Fruit fly (Drosophila melanogaster): ENCODE measurements around the gene CG9522.

Gene CG9522

dm6 chrX:14853153-14853672 lies 4.6 kb upstream of the CG9522 start, which contains the start of gene CG9521:
Gene CG9521 (minus strand): TSS chrX:14853269.
- TF ChIP-seq noc (tag; optimal IDR thresholded peaks at IDR 0.05), result no peak

dm6 chrX:14850069-14850468 lies 1.5 kb upstream of the CG9522 start:
- no peak for TF ChIP-seq noc (tag; optimal IDR thresholded peaks at IDR 0.05)

- TF ChIP-seq noc (tag; optimal IDR thresholded peaks at IDR 0.05), result no peak
These were observed 2.4 kb downstream of the CG9522 start for dm6 chrX:14846116-14846614.

dm6 chrX:14844657-14845056 lies 4.0 kb downstream of the CG9522 start, which contains the start of gene CG12539:
Gene CG12539 (minus strand): TSS chrX:14844757.
- TF ChIP-seq noc (tag; optimal IDR thresholded peaks at IDR 0.05), result no peak

DNA sequence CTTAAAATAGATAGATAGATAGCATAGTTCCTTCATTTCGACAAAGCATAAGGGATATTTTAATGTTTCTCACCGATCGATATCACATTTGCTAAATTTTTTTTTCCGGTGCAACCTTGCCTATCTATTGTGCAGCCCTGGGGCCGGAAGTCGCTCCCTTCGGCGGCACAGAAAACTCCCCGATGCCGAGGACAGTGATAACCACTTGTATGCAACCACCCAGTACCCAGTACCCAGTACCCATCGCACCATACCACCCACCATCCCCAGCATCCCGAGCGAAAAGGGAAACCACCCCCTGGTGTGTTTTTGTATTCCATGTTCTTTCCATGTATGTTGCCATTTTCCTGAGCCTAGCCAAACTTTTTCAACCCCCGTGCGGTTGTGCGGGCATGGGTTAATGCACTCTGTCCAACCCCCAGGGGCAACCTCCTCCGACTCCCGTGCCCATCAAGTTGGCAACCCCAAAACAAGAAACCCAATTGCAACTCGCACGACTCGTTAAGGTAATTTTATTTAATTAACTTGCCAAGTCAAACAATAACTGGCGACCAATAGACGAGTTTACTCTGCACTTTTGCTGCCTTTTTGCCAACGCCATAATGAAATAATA lies 6.6 kb downstream of the CG9522 start:
- TF ChIP-seq noc (tag; optimal IDR thresholded peaks at IDR 0.05), result no peak

DNA sequence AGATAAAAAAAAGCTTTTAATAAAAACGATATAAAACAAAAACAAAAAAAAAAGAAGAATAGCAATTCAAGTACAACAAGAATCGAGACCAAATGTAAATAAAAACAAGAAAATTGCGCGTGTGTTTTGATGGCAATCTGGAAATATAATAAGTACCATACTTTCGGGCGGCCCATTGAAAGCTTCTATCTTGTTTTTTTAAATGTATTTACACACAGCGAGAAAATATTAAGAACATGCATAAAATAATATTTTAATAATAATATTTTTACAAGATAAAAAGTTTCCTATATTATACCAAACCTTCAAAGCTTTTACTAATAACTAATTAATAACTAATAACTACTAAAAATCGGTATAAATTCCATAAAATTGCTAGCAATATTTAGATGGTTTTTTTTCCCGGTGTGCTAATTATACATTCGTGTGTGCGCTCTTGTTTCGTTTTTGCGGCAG lies 8.2 kb downstream of the CG9522 start:
- TF ChIP-seq noc (tag; optimal IDR thresholded peaks at IDR 0.05), result no peak

DNA sequence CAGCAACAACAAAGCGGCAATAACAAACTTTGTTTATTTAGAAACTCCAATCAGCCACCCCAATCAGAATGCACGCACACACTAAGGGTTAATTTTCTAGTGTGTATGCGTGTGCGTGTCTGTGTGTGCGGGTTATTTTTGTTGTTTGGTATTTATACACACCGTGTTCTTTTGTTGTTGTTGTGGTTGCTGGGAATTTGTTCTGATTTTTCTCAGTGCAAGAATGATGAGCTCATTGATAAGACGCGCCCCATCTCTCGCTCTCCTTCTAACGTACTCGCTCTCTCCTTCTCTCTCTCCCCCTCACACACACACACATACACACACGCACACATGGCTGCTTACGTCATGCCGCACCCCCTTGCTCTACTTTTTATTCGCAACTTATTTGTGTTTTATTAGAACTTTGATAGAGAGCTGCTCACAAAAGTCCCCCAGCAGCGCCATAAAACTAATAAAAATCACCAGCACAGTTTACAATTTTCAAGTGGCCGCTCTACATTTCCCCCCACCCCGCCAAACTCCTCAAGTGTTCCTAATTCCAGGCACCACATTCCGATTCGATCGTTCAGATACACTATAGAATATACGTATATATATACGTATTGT lies 8.8 kb downstream of the CG9522 start:
- TF ChIP-seq noc (tag; optimal IDR thresholded peaks at IDR 0.05), result no peak

DNA sequence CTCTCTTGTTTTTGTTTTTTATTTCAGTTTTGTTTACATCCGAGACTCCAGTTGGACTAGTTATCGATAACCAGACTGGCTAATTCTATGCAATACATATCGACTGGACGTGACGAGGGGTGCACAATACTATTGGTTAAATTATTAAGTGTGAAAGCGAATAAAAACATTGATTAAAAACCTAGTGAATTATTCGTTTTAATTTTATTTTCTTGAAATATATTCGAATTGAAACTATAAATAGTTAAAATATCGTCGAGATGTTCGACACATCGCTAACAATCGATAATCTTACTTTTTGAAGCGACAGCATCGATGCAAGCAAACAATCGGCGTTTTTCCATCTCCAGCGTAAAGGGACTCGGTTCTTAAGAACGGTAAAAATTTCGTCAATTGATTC lies 9.6 kb downstream of the CG9522 start, which contains the start of the genes CG32590 and Flo2:
TSS of gene CG32590 (minus strand) at position 60 of the 400 bp plus-strand sequence.
TSS of gene Flo2 (plus strand) at position 330 of the 400 bp plus-strand sequence.
- peak; percentile 75 for TF ChIP-seq noc (tag; optimal IDR thresholded peaks at IDR 0.05)

DNA sequence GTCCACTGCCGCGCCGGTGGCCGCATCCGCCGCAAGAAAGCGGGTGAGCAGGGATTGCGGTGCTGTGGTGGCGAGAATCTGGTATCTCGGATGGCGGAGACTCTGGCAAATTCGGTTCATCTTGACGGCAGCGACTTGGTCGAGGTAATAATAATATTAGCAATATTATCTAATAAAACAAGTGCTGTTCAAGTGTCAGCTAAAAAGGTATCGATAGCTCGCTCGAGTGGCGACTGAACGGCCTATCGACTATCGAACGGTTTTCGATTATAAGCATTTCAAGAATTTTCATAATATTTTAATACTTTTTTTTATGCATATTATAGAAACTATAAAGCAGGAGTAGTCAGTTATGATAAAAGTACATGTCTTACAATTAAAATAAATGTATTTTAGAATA lies 10.6 kb downstream of the CG9522 start, which contains the start of gene Grx5:
TSS of gene Grx5 (minus strand) at position 216 of the 400 bp plus-strand sequence.
- no peak for TF ChIP-seq noc (tag; optimal IDR thresholded peaks at IDR 0.05)

- no peak for TF ChIP-seq noc (tag; optimal IDR thresholded peaks at IDR 0.05)
These were observed 12.2 kb downstream of the CG9522 start, which contains the start of gene CG14410 for dm6 chrX:14836425-14836824. Gene CG14410 (plus strand): TSS chrX:14836725.

DNA sequence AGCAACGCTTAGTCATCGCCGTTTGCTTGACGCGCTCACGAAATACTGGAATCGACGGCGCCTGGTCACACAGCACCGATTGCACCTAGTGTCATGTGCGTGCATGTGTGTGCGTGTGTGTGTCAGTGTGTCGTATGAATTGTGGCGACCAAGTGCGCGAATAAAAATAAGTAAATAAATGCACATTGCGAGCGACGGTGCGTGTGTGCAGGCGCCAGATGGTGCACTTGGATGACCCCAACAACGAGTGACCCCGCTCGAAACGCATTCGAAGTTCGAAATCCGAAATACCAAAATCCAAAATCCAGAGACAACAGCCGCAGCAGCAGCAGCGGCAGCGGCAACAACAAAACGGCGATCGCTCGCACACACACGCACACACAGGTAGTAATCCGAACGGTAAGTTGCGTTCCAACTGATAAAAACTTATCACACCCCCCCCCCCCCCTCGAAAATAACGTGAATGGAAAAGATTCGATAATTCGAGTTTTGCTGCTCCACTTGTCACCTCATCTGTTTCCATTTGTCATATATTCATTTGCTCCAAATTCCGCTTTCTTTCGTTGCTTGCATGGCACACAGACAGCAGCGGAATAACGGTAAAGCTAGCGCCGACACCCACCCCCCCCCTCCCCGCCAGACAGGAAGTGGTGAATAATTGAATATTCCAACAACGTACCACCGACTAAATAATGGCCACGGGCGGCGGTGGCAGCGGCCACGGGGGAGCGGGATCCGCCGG lies 15.9 kb downstream of the CG9522 start, which contains the start of gene CG14411:
TSS of gene CG14411 (plus strand) at position 86 of the 742 bp plus-strand sequence.
- no peak for TF ChIP-seq noc (tag; optimal IDR thresholded peaks at IDR 0.05)

DNA sequence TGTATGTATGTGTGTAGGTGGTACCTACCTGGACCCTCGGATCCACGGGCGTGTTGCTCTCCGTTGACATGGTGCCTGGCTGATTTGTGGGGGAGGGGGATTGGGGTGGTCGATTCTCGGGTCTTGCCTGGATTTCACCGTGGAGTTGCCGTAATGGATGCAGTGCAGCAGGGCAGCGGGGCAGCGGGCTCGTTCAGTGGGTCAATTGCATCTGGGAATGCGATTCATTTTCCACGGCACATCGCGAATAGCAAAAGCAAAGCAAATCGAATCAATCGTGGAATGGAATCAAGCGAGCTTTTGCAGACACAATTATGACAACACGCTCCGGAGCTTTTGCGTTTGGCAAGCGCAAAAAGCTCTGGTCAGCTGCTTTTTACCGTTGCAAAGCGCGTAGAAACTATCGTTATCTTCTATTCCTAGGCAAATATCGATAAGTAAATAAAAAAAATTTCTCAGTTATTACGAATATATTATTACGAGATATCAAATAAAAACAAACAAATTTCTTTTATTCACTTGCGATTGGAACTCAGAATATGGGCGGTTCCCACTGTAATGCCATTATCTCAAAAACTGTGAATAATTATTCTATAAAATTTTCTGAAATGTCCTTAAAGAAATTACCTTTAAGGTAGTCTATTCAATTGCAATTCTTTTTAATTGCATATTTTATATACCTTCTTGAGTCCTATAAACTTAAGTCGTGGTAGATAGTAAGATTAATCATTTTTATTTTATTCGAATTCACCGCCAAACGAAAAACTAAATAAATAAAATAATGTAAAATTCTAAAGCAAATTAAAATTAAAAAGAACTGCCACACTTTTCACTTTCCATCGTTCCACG lies 16.7 kb downstream of the CG9522 start, which contains the start of gene CG14408:
TSS of gene CG14408 (minus strand) at position 321 of the 849 bp plus-strand sequence.
- TF ChIP-seq noc (tag; optimal IDR thresholded peaks at IDR 0.05), result no peak

- no peak for TF ChIP-seq noc (tag; optimal IDR thresholded peaks at IDR 0.05)
These were observed 21.0 kb downstream of the CG9522 start for dm6 chrX:14827643-14828042.

- no peak for TF ChIP-seq noc (tag; optimal IDR thresholded peaks at IDR 0.05)
These were observed 22.5 kb downstream of the CG9522 start, which contains the start of gene rut for dm6 chrX:14825922-14826617. Gene rut (minus strand): TSS chrX:14826073.

Data from whole organism, larva.